Worm (Caenorhabditis elegans) whole organism, L1 larva: Measurements from ENCODE around the gene deg-1.

Experiments
- C04F5.9 ChIP-seq: sonication (generic microtip); optimal IDR thresholded peaks from 2 replicates; lab custom pipeline; 2016; ENCODE audit warnings: missing genetic modification characterization, missing compliant biosample characterization
- C16A3.4 ChIP-seq: fragments of 150-350 bp; optimal IDR thresholded peaks from 2 replicates; lab custom pipeline; 2014; ENCODE audit warnings: missing biosample characterization, missing genetic modification characterization
- aly-2 ChIP-seq: fragments of 150-350 bp; optimal IDR thresholded peaks from 2 replicates; lab custom pipeline; 2014; ENCODE audit warnings: missing biosample characterization, missing genetic modification characterization
- blmp-1 ChIP-seq: fragments of 150-350 bp; optimal IDR thresholded peaks from 2 replicates; lab custom pipeline; 2014; ENCODE audit warnings: missing biosample characterization, missing genetic modification characterization
- ceh-63 ChIP-seq: fragments of 200-800 bp; sonication (Bioruptor generic); optimal IDR thresholded peaks from 2 replicates; lab custom pipeline; 2018; ENCODE audit warnings: mild to moderate bottlenecking, missing genetic modification characterization, missing compliant biosample characterization
- ceh-8 ChIP-seq: fragments of 200-800 bp; sonication (Bioruptor generic); optimal IDR thresholded peaks from 2 replicates; lab custom pipeline; 2018; ENCODE audit warnings: mild to moderate bottlenecking, missing genetic modification characterization, moderate library complexity, missing compliant biosample characterization
- ceh-82 ChIP-seq, 3 experiments: fragments of 150-350 bp in 1 of 3; sonication (generic microtip) in 2 of 3; optimal IDR thresholded peaks; 2 replicates each; lab custom pipeline; 2014 to 2017; ENCODE audit warnings: missing biosample characterization in 3 of 3, missing genetic modification characterization in 3 of 3
- ceh-90 ChIP-seq: sonication (generic microtip); optimal IDR thresholded peaks from 2 replicates; lab custom pipeline; 2016; ENCODE audit warnings: missing genetic modification characterization, missing compliant biosample characterization
- dpl-1 ChIP-seq, 3 experiments: fragments of 150-350 bp in 2 of 3; sonication (generic microtip) in 1 of 3; optimal IDR thresholded peaks; 2 replicates each; lab custom pipeline; 2014 to 2017; ENCODE audit warnings: missing biosample characterization in 3 of 3, missing genetic modification characterization in 3 of 3, missing genetic modification reagents in 3 of 3
- efl-3 ChIP-seq: fragments of 200-800 bp; sonication (Bioruptor generic); optimal IDR thresholded peaks from 2 replicates; lab custom pipeline; 2018; ENCODE audit warnings: mild to moderate bottlenecking, missing genetic modification characterization, missing compliant biosample characterization
- egl-27 ChIP-seq, 2 experiments: fragments of 150-350 bp in 1 of 2; sonication (generic microtip); optimal IDR thresholded peaks; 3 replicates each; lab custom pipeline; 2017 to 2018; ENCODE audit warnings: missing biosample characterization in 2 of 2, missing genetic modification characterization in 2 of 2, missing genetic modification reagents in 2 of 2
- ets-5 ChIP-seq: fragments of 200-800 bp; sonication (Bioruptor generic); IDR thresholded peaks from 2 replicates; pipeline ENCODE4 v1.3.6; 2022; ENCODE audit warnings: missing genetic modification characterization, missing compliant biosample characterization
- fkh-10 ChIP-seq: sonication (generic microtip); optimal IDR thresholded peaks from 2 replicates; lab custom pipeline; 2017; ENCODE audit warnings: missing biosample characterization, missing genetic modification reagents, missing genetic modification characterization
- fos-1 ChIP-seq: fragments of 150-350 bp; optimal IDR thresholded peaks from 2 replicates; lab custom pipeline; 2014; ENCODE audit warnings: missing biosample characterization, missing genetic modification characterization
- isw-1 ChIP-seq: fragments of 200-800 bp; sonication (Bioruptor generic); IDR thresholded peaks from 2 replicates; pipeline ENCODE4 v1.3.6; 2022; ENCODE audit warnings: missing genetic modification characterization, missing compliant biosample characterization
- lin-15B ChIP-seq: fragments of 150-350 bp; sonication (generic microtip); optimal IDR thresholded peaks from 3 replicates; lab custom pipeline; 2014; ENCODE audit warnings: missing biosample characterization, missing genetic modification characterization
- lin-39 ChIP-seq: fragments of 150-350 bp; optimal IDR thresholded peaks from 2 replicates; lab custom pipeline; 2014; ENCODE audit warnings: missing biosample characterization, missing genetic modification reagents, missing genetic modification characterization
- lsy-2 ChIP-seq, 2 experiments: fragments of 150-350 bp; optimal IDR thresholded peaks; 2 replicates each; lab custom pipeline; 2014; ENCODE audit warnings: missing biosample characterization in 2 of 2, missing genetic modification characterization in 2 of 2
- mdl-1 ChIP-seq, 2 experiments: fragments of 150-350 bp; optimal IDR thresholded peaks; 2 replicates each; lab custom pipeline; 2014 to 2017; ENCODE audit warnings: missing biosample characterization in 2 of 2, missing genetic modification characterization in 2 of 2, inconsistent platforms in 1 of 2
- mef-2 ChIP-seq: fragments of 150-350 bp; optimal IDR thresholded peaks from 2 replicates; lab custom pipeline; 2014; ENCODE audit warnings: missing biosample characterization, missing genetic modification characterization
- mep-1 ChIP-seq: fragments of 150-350 bp; optimal IDR thresholded peaks from 2 replicates; lab custom pipeline; 2014; ENCODE audit warnings: missing biosample characterization, missing genetic modification characterization
- nhr-19 ChIP-seq: fragments of 200-800 bp; sonication (Bioruptor generic); conservative IDR thresholded peaks from 2 replicates; pipeline ENCODE4 v1.3.6; 2022; ENCODE audit warnings: missing genetic modification characterization, missing compliant biosample characterization
- nhr-20 ChIP-seq: sonication (generic microtip); optimal IDR thresholded peaks from 2 replicates; lab custom pipeline; 2016; ENCODE audit warnings: mild to moderate bottlenecking, missing genetic modification characterization, missing compliant biosample characterization
- nhr-237 ChIP-seq: fragments of 150-350 bp; optimal IDR thresholded peaks from 2 replicates; lab custom pipeline; 2014; ENCODE audit warnings: missing biosample characterization, missing genetic modification characterization
- nhr-28 ChIP-seq: fragments of 150-350 bp; optimal IDR thresholded peaks from 2 replicates; lab custom pipeline; 2014; ENCODE audit warnings: missing biosample characterization, missing genetic modification characterization
- nhr-47 ChIP-seq: sonication (generic microtip); optimal IDR thresholded peaks from 2 replicates; lab custom pipeline; 2016; ENCODE audit warnings: mild to moderate bottlenecking, missing genetic modification characterization, moderate library complexity, missing compliant biosample characterization
- nhr-71 ChIP-seq: sonication (generic microtip); optimal IDR thresholded peaks from 2 replicates; lab custom pipeline; 2016; ENCODE audit warnings: mild to moderate bottlenecking, missing genetic modification characterization, moderate library complexity, missing compliant biosample characterization
- nhr-76 ChIP-seq: sonication (generic microtip); optimal IDR thresholded peaks from 2 replicates; lab custom pipeline; 2017; ENCODE audit warnings: missing biosample characterization, missing genetic modification characterization
- nhr-84 ChIP-seq: sonication (generic microtip); optimal IDR thresholded peaks from 2 replicates; lab custom pipeline; 2017; ENCODE audit warnings: missing biosample characterization, missing genetic modification characterization
- nhr-90 ChIP-seq: sonication (generic microtip); optimal IDR thresholded peaks from 2 replicates; lab custom pipeline; 2016; ENCODE audit warnings: mild to moderate bottlenecking, missing genetic modification characterization, missing compliant biosample characterization; ENCODE audit not compliant: poor library complexity
- pag-3 ChIP-seq: sonication (generic microtip); optimal IDR thresholded peaks from 2 replicates; lab custom pipeline; 2017; ENCODE audit warnings: missing genetic modification characterization, mild to moderate bottlenecking, missing compliant biosample characterization, antibody characterized with exemption, borderline replicate concordance; ENCODE audit not compliant: insufficient read depth
- skn-1 ChIP-seq: fragments of 150-350 bp; optimal IDR thresholded peaks from 2 replicates; lab custom pipeline; 2014; ENCODE audit warnings: missing biosample characterization, missing genetic modification characterization
- snpc-4 ChIP-seq: fragments of 150-350 bp; optimal IDR thresholded peaks from 2 replicates; lab custom pipeline; 2014; ENCODE audit warnings: missing biosample characterization, missing genetic modification characterization
- sup-37 ChIP-seq: fragments of 200-800 bp; sonication (Bioruptor generic); optimal IDR thresholded peaks from 2 replicates; lab custom pipeline; 2018; ENCODE audit warnings: mild to moderate bottlenecking, missing genetic modification characterization, missing compliant biosample characterization
- swsn-7 ChIP-seq: sonication (generic microtip); optimal IDR thresholded peaks from 2 replicates; lab custom pipeline; 2016; ENCODE audit warnings: missing genetic modification characterization, missing compliant biosample characterization
- tbx-2 ChIP-seq: sonication (generic microtip); optimal IDR thresholded peaks from 2 replicates; lab custom pipeline; 2016; ENCODE audit warnings: missing genetic modification characterization, missing compliant biosample characterization
- unc-130 ChIP-seq: fragments of 150-350 bp; optimal IDR thresholded peaks from 2 replicates; lab custom pipeline; 2017; ENCODE audit warnings: missing biosample characterization, missing genetic modification characterization, inconsistent platforms
- unc-86 ChIP-seq: sonication (generic microtip); optimal IDR thresholded peaks from 2 replicates; lab custom pipeline; 2016; ENCODE audit warnings: missing genetic modification characterization, missing compliant biosample characterization
- vab-15 ChIP-seq: sonication (generic microtip); optimal IDR thresholded peaks from 2 replicates; lab custom pipeline; 2017; ENCODE audit warnings: missing genotype, mild to moderate bottlenecking, missing genetic modification characterization, missing compliant biosample characterization
- zag-1 ChIP-seq: fragments of 150-350 bp; optimal IDR thresholded peaks from 2 replicates; lab custom pipeline; 2014; ENCODE audit warnings: missing biosample characterization, missing genetic modification characterization
- zip-4 ChIP-seq: fragments of 200-800 bp; sonication (Bioruptor generic); optimal IDR thresholded peaks from 2 replicates; lab custom pipeline; 2018; ENCODE audit warnings: mild to moderate bottlenecking, missing genetic modification characterization, moderate library complexity, missing compliant biosample characterization
- ztf-11 ChIP-seq, 2 experiments: sonication (generic microtip); optimal IDR thresholded peaks; 2 replicates each; lab custom pipeline; 2016 to 2017; ENCODE audit warnings: missing genetic modification characterization in 2 of 2, missing biosample characterization in 1 of 2, missing compliant biosample characterization in 1 of 2
- ztf-4 ChIP-seq: fragments of 150-350 bp; optimal IDR thresholded peaks from 2 replicates; lab custom pipeline; 2014; ENCODE audit warnings: missing biosample characterization, missing genetic modification characterization

deg-1 gene

ce11 chrX:7794306-7794743, 41.5 kb downstream of the deg-1 start (continued):
- TF ChIP-seq nhr-76 (tag; lab: Kevin White, UChicago) (no peak), ceh-63 (GFP tag; lab: Kevin White, UChicago) (no peak), fos-1 (tag; lab: Kevin White, UChicago) (peak; percentile 38), lin-15B (no peak), unc-130 (no peak), lin-39 (tag; lab: Kevin White, UChicago) (no peak), zag-1 (tag; lab: Kevin White, UChicago) (no peak), mef-2 (no peak), vab-15 (tag; lab: Kevin White, UChicago) (no peak), ztf-11 (tag; optimal IDR thresholded peaks at IDR 0.05; lab: Kevin White, UChicago) (no peak), fkh-10 (GFP tag; lab: Kevin White, UChicago) (no peak), nhr-19 (GFP tag; lab: Robert Waterston, UW) (peak; percentile 45), nhr-71 (tag; lab: Kevin White, UChicago) (peak; percentile 19), mep-1 (tag; lab: Kevin White, UChicago) (peak; percentile 4), isw-1 (GFP tag; lab: Robert Waterston, UW) (no peak), C16A3.4 (tag; lab: Kevin White, UChicago) (peak; percentile 48), nhr-28 (tag; lab: Kevin White, UChicago) (no peak), nhr-20 (tag; lab: Kevin White, UChicago) (peak; percentile 22), lsy-2 (tag; optimal IDR thresholded peaks at IDR 0.05; lab: Kevin White, UChicago) (no peak), snpc-4 (tag; lab: Kevin White, UChicago) (no peak), sup-37 (GFP tag; lab: Kevin White, UChicago) (no peak), ets-5 (no peak), nhr-237 (no peak), blmp-1 (tag; lab: Kevin White, UChicago) (peak; percentile 68), C04F5.9 (no peak), unc-86 (tag; lab: Kevin White, UChicago) (no peak), nhr-47 (tag; lab: Kevin White, UChicago) (peak; percentile 4), ceh-82 (tag; optimal IDR thresholded peaks at IDR 0.05; lab: Kevin White, UChicago) (no peak), nhr-84 (tag; lab: Kevin White, UChicago) (no peak), ceh-90 (tag; lab: Kevin White, UChicago) (no peak), dpl-1 (GFP tag; optimal IDR thresholded peaks at IDR 0.05; lab: Kevin White, UChicago) (no peak), pag-3 (tag; lab: Kevin White, UChicago) (no peak), aly-2 (tag; lab: Kevin White, UChicago) (no peak), skn-1 (tag; lab: Kevin White, UChicago) (no peak), egl-27 (tag; optimal IDR thresholded peaks at IDR 0.05; lab: Kevin White, UChicago) (no peak), efl-3 (GFP tag; lab: Kevin White, UChicago) (no peak), zip-4 (GFP tag; lab: Kevin White, UChicago) (no peak), tbx-2 (tag; lab: Kevin White, UChicago) (no peak), ztf-4 (tag; lab: Kevin White, UChicago) (no peak), nhr-90 (tag; lab: Kevin White, UChicago) (peak; percentile 58), swsn-7 (tag; lab: Kevin White, UChicago) (no peak), mdl-1 (tag; optimal IDR thresholded peaks at IDR 0.05; lab: Kevin White, UChicago) (peak in 1 of 2 experiments; percentile 31), ceh-8 (GFP tag; lab: Kevin White, UChicago) (no peak)
